Worm (Caenorhabditis elegans) whole organism, early embryonic: ENCODE measurements around the gene btb-9.
A peak's percentile ranks its signal among the peaks of the same experiment; 100 is the strongest.

Experiments
- B0310.2 ChIP-seq: sonication (generic microtip); optimal IDR thresholded peaks from 2 replicates; lab custom pipeline; 2016; ENCODE audit warnings: mild to moderate bottlenecking, missing genetic modification characterization, missing compliant biosample characterization
- F13C5.2 ChIP-seq: sonication (generic microtip); optimal IDR thresholded peaks from 2 replicates; lab custom pipeline; 2017; ENCODE audit warnings: mild to moderate bottlenecking, missing genetic modification characterization, inconsistent platforms, missing compliant biosample characterization
- aly-1 ChIP-seq: sonication (generic microtip); optimal IDR thresholded peaks from 2 replicates; lab custom pipeline; 2016; ENCODE audit warnings: missing genetic modification characterization, missing compliant biosample characterization
- ama-1 ChIP-seq: fragments of 150-350 bp; optimal IDR thresholded peaks from 2 replicates; lab custom pipeline; 2014
- ceh-13 ChIP-seq: fragments of 200-800 bp; sonication (Bioruptor generic); optimal IDR thresholded peaks from 2 replicates; lab custom pipeline; 2018; ENCODE audit warnings: mild to moderate bottlenecking, missing genetic modification characterization, missing compliant biosample characterization
- ceh-36 ChIP-seq: sonication (generic microtip); optimal IDR thresholded peaks from 2 replicates; lab custom pipeline; 2016; ENCODE audit warnings: missing genetic modification characterization, inconsistent platforms, missing compliant biosample characterization
- ets-7 ChIP-seq: sonication (generic microtip); optimal IDR thresholded peaks from 2 replicates; lab custom pipeline; 2016; ENCODE audit warnings: missing genotype, missing genetic modification characterization, missing compliant biosample characterization
- flt-1 ChIP-seq: fragments of 200-800 bp; sonication (Bioruptor generic); IDR thresholded peaks from 2 replicates; pipeline ENCODE4 v1.3.6; 2022; ENCODE audit warnings: missing genetic modification characterization, missing compliant biosample characterization
- hmbx-1 ChIP-seq: sonication (generic microtip); optimal IDR thresholded peaks from 2 replicates; lab custom pipeline; 2016; ENCODE audit warnings: mild to moderate bottlenecking, missing genetic modification characterization, missing compliant biosample characterization
- hmg-4 ChIP-seq: fragments of 200-800 bp; sonication (Bioruptor generic); optimal IDR thresholded peaks from 2 replicates; lab custom pipeline; 2018; ENCODE audit warnings: mild to moderate bottlenecking, missing genetic modification characterization, missing compliant biosample characterization
- hnd-1 ChIP-seq: sonication (generic microtip); optimal IDR thresholded peaks from 2 replicates; lab custom pipeline; 2016; ENCODE audit warnings: missing genetic modification characterization, missing compliant biosample characterization
- pes-1 ChIP-seq: fragments of 200-800 bp; sonication (Bioruptor generic); IDR thresholded peaks from 2 replicates; pipeline ENCODE4 v1.3.6; 2022; ENCODE audit warnings: missing genetic modification reagents, missing genetic modification characterization, missing compliant biosample characterization
- scrt-1 ChIP-seq: fragments of 200-800 bp; sonication (Bioruptor generic); IDR thresholded peaks from 2 replicates; pipeline ENCODE4 v1.3.6; 2022; ENCODE audit warnings: missing genetic modification characterization, missing compliant biosample characterization
- sea-1 ChIP-seq: fragments of 200-800 bp; sonication (Bioruptor generic); conservative IDR thresholded peaks from 2 replicates; pipeline ENCODE4 v1.3.6; 2022; ENCODE audit warnings: missing genetic modification characterization, missing compliant biosample characterization
- tbx-11 ChIP-seq: fragments of 200-800 bp; sonication (Bioruptor generic); IDR thresholded peaks from 2 replicates; pipeline ENCODE4 v1.3.6; 2022; ENCODE audit warnings: missing genetic modification characterization, missing compliant biosample characterization
- tbx-37 ChIP-seq: fragments of 200-800 bp; sonication (Bioruptor generic); conservative IDR thresholded peaks from 2 replicates; pipeline ENCODE4 v1.3.6; 2022; ENCODE audit warnings: missing genetic modification reagents, missing genetic modification characterization, missing compliant biosample characterization
- tra-4 ChIP-seq: sonication (generic microtip); optimal IDR thresholded peaks from 2 replicates; lab custom pipeline; 2017; ENCODE audit warnings: missing genetic modification characterization, missing compliant biosample characterization

The btb-9 gene

ce11 chrII:1694530-1694929 lies 33.8 kb upstream of the btb-9 start, which contains the start of gene fbxc-26:
Gene fbxc-26 (minus strand): TSS chrII:1694630.
- TF ChIP-seq hmg-4 (GFP tag; lab: Kevin White, UChicago) = no peak
- TF ChIP-seq hmbx-1 (tag; lab: Kevin White, UChicago) = no peak
- TF ChIP-seq tbx-11 = no peak
- TF ChIP-seq sea-1 = no peak
- no peak for TF ChIP-seq F13C5.2
- no peak for TF ChIP-seq scrt-1 (GFP tag; lab: Robert Waterston, UW)

DNA sequence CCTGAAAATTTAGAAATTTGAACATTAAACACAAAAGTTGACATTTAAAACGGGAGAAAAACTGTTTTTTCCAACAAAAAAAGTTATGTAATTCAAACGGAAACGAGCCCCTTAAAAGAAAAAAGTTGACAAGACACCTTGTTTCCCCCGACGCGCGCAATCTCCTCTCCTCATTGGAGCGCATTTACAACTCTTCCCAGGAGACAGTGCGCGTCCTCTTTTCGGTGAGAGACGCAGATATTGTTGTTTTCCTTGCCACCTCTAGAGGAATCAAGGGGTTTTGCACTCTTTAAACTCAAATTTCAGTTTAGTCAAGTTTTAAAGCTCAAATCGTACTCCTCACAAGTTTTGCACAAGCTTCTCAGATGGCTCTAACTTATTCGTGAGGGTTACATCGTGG lies 32.4 kb upstream of the btb-9 start, which contains the start of gene F58E1.13:
Gene F58E1.13, minus strand, starts transcription at position 12 of the 400 bp plus-strand sequence.
- TF ChIP-seq tbx-37 (GFP tag; lab: Robert Waterston, UW) (no peak), ceh-13 (no peak), tbx-11 (no peak), hmbx-1 (tag; lab: Kevin White, UChicago) (no peak), F13C5.2 (no peak), ceh-36 (tag; lab: Kevin White, UChicago) (no peak), pes-1 (GFP tag; lab: Robert Waterston, UW) (no peak), aly-1 (no peak), B0310.2 (tag; lab: Kevin White, UChicago) (no peak), tra-4 (tag; lab: Kevin White, UChicago) (no peak), ama-1 (lab: Kevin White, UChicago) (no peak), flt-1 (GFP tag; lab: Robert Waterston, UW) (no peak), scrt-1 (GFP tag; lab: Robert Waterston, UW) (no peak), sea-1 (no peak)

DNA sequence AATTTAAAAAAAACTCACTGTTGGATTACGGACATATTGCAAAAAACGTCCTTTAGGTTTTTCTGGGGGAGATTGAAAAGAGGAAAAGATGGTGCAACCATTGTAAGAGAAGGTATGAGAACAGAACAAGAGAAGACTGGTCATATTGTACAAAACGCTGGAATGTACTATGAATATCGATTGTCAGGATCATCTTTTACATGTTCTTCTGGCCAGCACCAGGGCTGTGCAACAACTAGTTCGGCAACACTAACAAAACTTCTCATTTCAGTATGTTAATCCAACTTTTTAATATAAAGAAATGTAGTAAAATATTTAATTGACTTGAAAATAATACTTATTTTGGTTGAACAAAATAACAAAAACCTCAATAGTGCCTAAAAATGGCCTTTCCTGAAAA lies 24.9 kb upstream of the btb-9 start, which contains the start of gene fbxb-47:
Gene fbxb-47, minus strand, starts transcription at position 101 of the 400 bp plus-strand sequence.
- TF ChIP-seq ceh-13 (no peak), sea-1 (no peak), ceh-36 (tag; lab: Kevin White, UChicago) (no peak), tbx-37 (GFP tag; lab: Robert Waterston, UW) (no peak), tra-4 (tag; lab: Kevin White, UChicago) (no peak), scrt-1 (GFP tag; lab: Robert Waterston, UW) (no peak), hmg-4 (GFP tag; lab: Kevin White, UChicago) (no peak), ama-1 (lab: Kevin White, UChicago) (no peak)

DNA sequence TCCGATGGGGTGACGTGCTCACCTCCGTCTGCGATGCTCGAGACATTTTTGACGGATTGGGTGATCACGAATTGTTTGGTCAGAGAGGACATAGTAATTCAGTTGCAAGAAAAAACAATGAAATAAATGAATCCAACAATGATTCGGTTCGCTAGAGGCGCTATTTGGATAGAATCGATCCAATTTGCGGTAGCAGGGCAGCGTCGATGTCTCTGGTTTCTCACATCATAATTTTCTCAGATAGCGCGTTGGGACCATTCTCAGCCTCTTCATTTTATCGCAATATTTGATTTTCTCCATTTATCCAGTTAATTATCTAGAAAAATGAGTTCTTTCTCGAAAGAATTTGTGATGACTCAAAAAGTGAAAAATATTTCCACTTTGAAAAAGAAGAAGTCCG lies 21.9 kb upstream of the btb-9 start, which contains the start of gene sdz-18:
Gene sdz-18, minus strand, starts transcription at position 101 of the 400 bp plus-strand sequence.
- TF ChIP-seq ama-1 (lab: Kevin White, UChicago) (no peak), hmg-4 (GFP tag; lab: Kevin White, UChicago) (no peak), tbx-37 (GFP tag; lab: Robert Waterston, UW) (no peak), pes-1 (GFP tag; lab: Robert Waterston, UW) (no peak), tra-4 (tag; lab: Kevin White, UChicago) (no peak), flt-1 (GFP tag; lab: Robert Waterston, UW) (no peak), tbx-11 (no peak), B0310.2 (tag; lab: Kevin White, UChicago) (no peak), hnd-1 (no peak), F13C5.2 (no peak), ceh-36 (tag; lab: Kevin White, UChicago) (no peak), ets-7 (tag; lab: Kevin White, UChicago) (no peak), hmbx-1 (tag; lab: Kevin White, UChicago) (no peak), ceh-13 (no peak), scrt-1 (GFP tag; lab: Robert Waterston, UW) (no peak), aly-1 (no peak), sea-1 (no peak)

ce11 chrII:1709959-1710358 lies 18.3 kb upstream of the btb-9 start, which contains the start of gene fbxa-184:
Gene fbxa-184 (plus strand): TSS chrII:1710259.
- no peak for TF ChIP-seq ets-7 (tag; lab: Kevin White, UChicago)
- no peak for TF ChIP-seq aly-1
- TF ChIP-seq tra-4 (tag; lab: Kevin White, UChicago) = no peak
- no peak for TF ChIP-seq F13C5.2
- TF ChIP-seq tbx-11 = no peak
- no peak for TF ChIP-seq B0310.2 (tag; lab: Kevin White, UChicago)
- no peak for TF ChIP-seq pes-1 (GFP tag; lab: Robert Waterston, UW)
- no peak for TF ChIP-seq hnd-1

DNA sequence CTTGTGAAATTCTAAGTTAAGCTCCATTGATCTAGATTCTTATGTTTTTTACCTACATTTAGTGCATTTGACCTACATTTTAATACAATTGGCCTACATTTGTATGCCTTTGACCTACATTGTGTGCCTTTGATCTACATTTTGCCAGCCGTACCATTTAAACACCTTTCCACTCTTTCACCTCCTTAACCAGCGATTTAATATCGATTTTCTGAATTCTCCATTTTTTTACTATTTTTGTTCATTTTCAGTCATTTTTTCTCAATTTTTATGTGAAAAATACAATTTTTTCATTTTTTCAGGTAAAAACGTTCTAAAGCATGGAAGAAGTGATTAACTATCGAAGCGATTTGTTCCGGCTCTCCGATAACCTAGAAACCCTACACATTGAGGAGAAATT lies 15.4 kb upstream of the btb-9 start, which contains the start of gene btb-7:
Gene btb-7, plus strand, starts transcription at position 301 of the 400 bp plus-strand sequence.
- TF ChIP-seq aly-1 = no peak
- TF ChIP-seq hnd-1 = no peak

DNA sequence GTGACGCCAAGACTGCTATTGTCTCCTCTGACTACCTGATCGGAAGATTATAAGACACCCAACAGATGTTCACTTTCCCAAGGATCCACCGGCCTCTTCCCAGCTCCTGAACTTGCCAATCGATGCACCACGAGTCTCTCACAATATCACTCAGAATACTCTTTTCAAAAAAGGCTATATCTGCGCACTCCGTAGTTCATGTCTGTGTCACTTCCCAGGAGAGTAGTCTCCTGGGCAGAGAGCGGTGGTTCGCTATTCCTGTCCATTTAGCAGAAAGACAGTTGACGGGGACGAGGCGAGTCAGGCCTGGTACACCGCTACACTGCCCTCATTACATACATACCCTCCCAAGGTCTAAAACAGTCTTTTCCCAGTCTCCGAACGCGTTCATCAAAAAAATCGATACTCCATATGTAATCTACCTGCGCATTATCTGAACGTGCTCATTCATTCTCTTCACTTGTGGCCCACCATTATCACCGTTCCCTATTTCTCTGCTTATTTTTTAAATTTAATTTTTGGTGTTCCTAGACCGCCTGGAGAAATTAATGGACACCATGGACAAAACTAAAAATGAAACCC lies 13.4 kb upstream of the btb-9 start, which contains the start of gene btb-6:
Gene btb-6, plus strand, starts transcription at position 532 of the 582 bp plus-strand sequence.
- TF ChIP-seq ceh-13 (peak; percentile 1), ama-1 (lab: Kevin White, UChicago) (no peak), tbx-11 (no peak), B0310.2 (tag; lab: Kevin White, UChicago) (no peak)

- no peak for TF ChIP-seq ets-7 (tag; lab: Kevin White, UChicago)
- TF ChIP-seq scrt-1 (GFP tag; lab: Robert Waterston, UW) = no peak
- no peak for TF ChIP-seq aly-1
- TF ChIP-seq pes-1 (GFP tag; lab: Robert Waterston, UW) = no peak
Observed at ce11 chrII:1719153-1719552, 9.2 kb upstream of the btb-9 start, which contains the start of gene fbxb-48. Gene fbxb-48 (minus strand): TSS chrII:1719253.
